Worm (Caenorhabditis elegans): ENCODE results near the gene T05C7.5.

T05C7.5 gene

ce11 chrIV:102848-103247 is 44.1 kb upstream of the T05C7.5 start (continued):
- TF ChIP-seq skn-1 (tag; optimal IDR thresholded peaks at IDR 0.05), result no peak
- no peak for TF ChIP-seq ztf-11 (tag; optimal IDR thresholded peaks at IDR 0.05)
- no peak for TF ChIP-seq C16A3.4 (tag; optimal IDR thresholded peaks at IDR 0.05)
- TF ChIP-seq ztf-4 (tag; optimal IDR thresholded peaks at IDR 0.05), result peak; percentile 1
- no peak for TF ChIP-seq mab-9 (GFP tag; IDR thresholded peaks at IDR 0.05)
- TF ChIP-seq tbx-2 (tag; optimal IDR thresholded peaks at IDR 0.05), result peak; percentile 51
- no peak for TF ChIP-seq fkh-4 (tag; optimal IDR thresholded peaks at IDR 0.05; ENCODE audit: borderline replicate concordance)
- TF ChIP-seq aly-2 (tag; optimal IDR thresholded peaks at IDR 0.05), result no peak
- no peak for TF ChIP-seq jun-1 (tag; optimal IDR thresholded peaks at IDR 0.05)
- TF ChIP-seq ceh-88 (GFP tag; IDR thresholded peaks at IDR 0.05), result no peak
- no peak for TF ChIP-seq ceh-90 (tag; optimal IDR thresholded peaks at IDR 0.05)
- peak; percentile 5 for TF ChIP-seq swsn-7 (tag; optimal IDR thresholded peaks at IDR 0.05)
- TF ChIP-seq efl-3 (GFP tag; optimal IDR thresholded peaks at IDR 0.05), result no peak
- peak; percentile 3 for TF ChIP-seq xbp-1 (tag; optimal IDR thresholded peaks at IDR 0.05)
- TF ChIP-seq irx-1 (tag; optimal IDR thresholded peaks at IDR 0.05), result no peak
- TF ChIP-seq unc-86 (tag; optimal IDR thresholded peaks at IDR 0.05), result no peak
- TF ChIP-seq fkh-8 (tag; optimal IDR thresholded peaks at IDR 0.05), result no peak
- TF ChIP-seq ces-1 (GFP tag; optimal IDR thresholded peaks at IDR 0.05), result no peak
- no peak for TF ChIP-seq mep-1 (tag; optimal IDR thresholded peaks at IDR 0.05)
- no peak for TF ChIP-seq nhr-12 (tag; optimal IDR thresholded peaks at IDR 0.05)
- no peak for TF ChIP-seq ceh-82 (tag; optimal IDR thresholded peaks at IDR 0.05)
- TF ChIP-seq efl-1 (optimal IDR thresholded peaks at IDR 0.05), result peak in 1 of 2 experiments; percentile 7
- peak in 1 of 2 experiments; percentile 8 for TF ChIP-seq efl-1 (GFP tag; optimal IDR thresholded peaks at IDR 0.05 in 1 of 2)
- TF ChIP-seq ceh-8 (GFP tag; optimal IDR thresholded peaks at IDR 0.05), result peak; percentile 48
- TF ChIP-seq lin-39 (tag; optimal IDR thresholded peaks at IDR 0.05), result no peak
- no peak for TF ChIP-seq snpc-4 (tag; optimal IDR thresholded peaks at IDR 0.05)
- TF ChIP-seq lir-3 (tag; optimal IDR thresholded peaks at IDR 0.05; ENCODE audit: poor library complexity), result no peak
- TF ChIP-seq F16B12.6 (tag; optimal IDR thresholded peaks at IDR 0.05), result no peak
- TF ChIP-seq nhr-76 (tag; optimal IDR thresholded peaks at IDR 0.05), result no peak
- no peak for TF ChIP-seq tlp-1 (tag; optimal IDR thresholded peaks at IDR 0.05)
- no peak for TF ChIP-seq hpl-2 (GFP tag; optimal IDR thresholded peaks at IDR 0.05)
- no peak for TF ChIP-seq sptf-1 (tag; optimal IDR thresholded peaks at IDR 0.05)
- TF ChIP-seq pqm-1 (tag; optimal IDR thresholded peaks at IDR 0.05), result no peak
- TF ChIP-seq zag-1 (tag; optimal IDR thresholded peaks at IDR 0.05), result no peak
- peak in 1 of 2 experiments; percentile 50 for TF ChIP-seq mdl-1 (tag; optimal IDR thresholded peaks at IDR 0.05)
- TF ChIP-seq dsc-1 (tag; optimal IDR thresholded peaks at IDR 0.05), result no peak
- peak; percentile 68 for TF ChIP-seq snu-23 (GFP tag; optimal IDR thresholded peaks at IDR 0.05)
- no peak for TF ChIP-seq ama-1 (optimal IDR thresholded peaks at IDR 0.05)
- no peak for TF ChIP-seq unc-98 (GFP tag; IDR thresholded peaks at IDR 0.05)
- no peak for TF ChIP-seq Y116A8C.19 (tag; optimal IDR thresholded peaks at IDR 0.05; ENCODE audit: borderline replicate concordance)
- TF ChIP-seq alr-1 (tag; optimal IDR thresholded peaks at IDR 0.05; ENCODE audit: borderline replicate concordance), result no peak
- TF ChIP-seq nhr-28 (tag; optimal IDR thresholded peaks at IDR 0.05), result no peak
- TF ChIP-seq fos-1 (tag; optimal IDR thresholded peaks at IDR 0.05), result no peak
- TF ChIP-seq rnt-1 (tag; optimal IDR thresholded peaks at IDR 0.05), result no peak

- TF ChIP-seq nhr-77 (tag; optimal IDR thresholded peaks at IDR 0.05) (no peak), lin-14 (GFP tag; optimal IDR thresholded peaks at IDR 0.05) (peak; percentile 6), unc-130 (tag; optimal IDR thresholded peaks at IDR 0.05) (no peak), fkh-10 (GFP tag; optimal IDR thresholded peaks at IDR 0.05) (peak; percentile 24), lir-3 (tag; optimal IDR thresholded peaks at IDR 0.05; ENCODE audit: poor library complexity) (no peak), mef-2 (tag; optimal IDR thresholded peaks at IDR 0.05) (no peak), ces-1 (GFP tag; optimal IDR thresholded peaks at IDR 0.05) (no peak), dpl-1 (GFP tag; optimal IDR thresholded peaks at IDR 0.05) (no peak)
These were observed 39.0 kb upstream of the T05C7.5 start for ce11 chrIV:97681-98080.
